Worm (Caenorhabditis elegans): ENCODE data around the gene T27A10.6.

The T27A10.6 gene

ce11 chrX:3631550-3631949 is 35.4 kb upstream of the T27A10.6 start (continued):
- TF ChIP-seq sdz-12 (GFP tag; optimal IDR thresholded peaks at IDR 0.05), result no peak
- TF ChIP-seq nhr-76 (tag; optimal IDR thresholded peaks at IDR 0.05), result no peak
- TF ChIP-seq tag-97 (GFP tag; IDR thresholded peaks at IDR 0.05), result peak; percentile 47; the same call in 1 of the 2 replicates
- no peak for TF ChIP-seq F49E8.2 (tag; optimal IDR thresholded peaks at IDR 0.05; ENCODE audit: borderline replicate concordance)
- no peak for TF ChIP-seq zfp-2 (tag; optimal IDR thresholded peaks at IDR 0.05)
- TF ChIP-seq D1046.2 (GFP tag; IDR thresholded peaks at IDR 0.05), result peak; percentile 79; the same call in 1 of the 2 replicates
- 0 out of 2 replicates have a peak, but pooled peaks have one; percentile 10 for TF ChIP-seq F26F4.8 (GFP tag; conservative IDR thresholded peaks at IDR 0.05)
- TF ChIP-seq ctbp-1 (GFP tag; IDR thresholded peaks at IDR 0.05), result no peak
- no peak for TF ChIP-seq F37D6.2 (tag; optimal IDR thresholded peaks at IDR 0.05)
- TF ChIP-seq F44E2.7 (GFP tag; IDR thresholded peaks at IDR 0.05), result no peak
- TF ChIP-seq dmd-6 (GFP tag; IDR thresholded peaks at IDR 0.05), result no peak
- no peak for TF ChIP-seq mxl-2 (GFP tag; conservative IDR thresholded peaks at IDR 0.05)
- no peak for TF ChIP-seq R02D3.7 (tag; optimal IDR thresholded peaks at IDR 0.05)
- peak; percentile 49 for TF ChIP-seq vab-7 (GFP tag; IDR thresholded peaks at IDR 0.05)
- no peak for TF ChIP-seq zip-11 (GFP tag; IDR thresholded peaks at IDR 0.05)
- no peak for TF ChIP-seq snpc-4 (tag; optimal IDR thresholded peaks at IDR 0.05)
- TF ChIP-seq dve-1 (tag; optimal IDR thresholded peaks at IDR 0.05; ENCODE audit: insufficient read depth), result no peak
- no peak for TF ChIP-seq ZK546.5 (tag; optimal IDR thresholded peaks at IDR 0.05)
- no peak for TF ChIP-seq Y5F2A.4 (GFP tag; optimal IDR thresholded peaks at IDR 0.05)
- no peak; the same call in 1 of the 2 replicates for TF ChIP-seq madf-9 (GFP tag; conservative IDR thresholded peaks at IDR 0.05)
- TF ChIP-seq nhr-10 (tag; optimal IDR thresholded peaks at IDR 0.05), result no peak
- no peak for TF ChIP-seq duxl-1 (tag; optimal IDR thresholded peaks at IDR 0.05; ENCODE audit: poor library complexity)
- TF ChIP-seq mes-2 (tag; optimal IDR thresholded peaks at IDR 0.05; ENCODE audit: poor library complexity, severe bottlenecking), result no peak
- TF ChIP-seq nhr-6 (tag; optimal IDR thresholded peaks at IDR 0.05), result no peak
- no peak for TF ChIP-seq daf-19 (GFP tag; conservative IDR thresholded peaks at IDR 0.05)
- TF ChIP-seq nhr-77 (tag; optimal IDR thresholded peaks at IDR 0.05), result no peak
- no peak for TF ChIP-seq zip-2 (tag; optimal IDR thresholded peaks at IDR 0.05)
- no peak for TF ChIP-seq nhr-11 (tag; optimal IDR thresholded peaks at IDR 0.05)

ce11 chrX:3630090-3630489 is 33.9 kb upstream of the T27A10.6 start:
- TF ChIP-seq aha-1 (tag) (peak; percentile 58), unc-62 (GFP tag; optimal IDR thresholded peaks at IDR 0.05 in 1 of 2) (peak in 1 of 2 experiments; percentile 93), unc-62 (tag; optimal IDR thresholded peaks at IDR 0.05) (no peak), Y105C5A.15 (GFP tag; IDR thresholded peaks at IDR 0.05) (no peak), zag-1 (tag; optimal IDR thresholded peaks at IDR 0.05) (no peak), ceh-62 (tag; optimal IDR thresholded peaks at IDR 0.05) (no peak), saeg-2 (GFP tag; IDR thresholded peaks at IDR 0.05) (no peak), dpl-1 (GFP tag; optimal IDR thresholded peaks at IDR 0.05) (no peak), daf-8 (GFP tag; IDR thresholded peaks at IDR 0.05) (no peak), nhr-237 (tag; optimal IDR thresholded peaks at IDR 0.05) (no peak), ctbp-1 (GFP tag; IDR thresholded peaks at IDR 0.05) (no peak), hlh-30 (tag; optimal IDR thresholded peaks at IDR 0.05; ENCODE audit: insufficient read depth) (no peak), dmd-6 (GFP tag; IDR thresholded peaks at IDR 0.05) (no peak), ztf-11 (tag; optimal IDR thresholded peaks at IDR 0.05) (no peak)

DNA sequence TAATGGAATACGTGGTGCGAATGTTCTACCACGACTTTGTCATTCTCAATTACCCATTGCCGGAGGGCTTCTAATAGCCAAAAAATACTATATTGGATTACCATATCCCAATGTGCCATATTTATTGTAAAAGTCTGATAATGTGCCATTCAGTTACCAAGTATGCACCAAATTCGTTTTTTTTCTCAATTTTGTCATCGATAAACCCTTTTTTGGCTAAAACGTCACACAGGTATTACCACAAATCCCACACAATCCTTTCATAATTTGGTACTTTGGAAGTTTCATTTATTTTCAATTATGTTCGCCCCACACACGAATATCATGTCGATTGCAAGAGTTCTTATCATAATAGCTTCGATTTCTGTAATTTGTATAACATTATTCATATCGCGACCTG is 31.9 kb upstream of the T27A10.6 start, which contains the start of gene vep-2:
Gene vep-2 (plus strand): TSS at position 301 of the 400 bp plus-strand sequence.
- no peak for TF ChIP-seq lir-3 (tag; optimal IDR thresholded peaks at IDR 0.05)
